Worm (Caenorhabditis elegans) whole organism, L4 larva: ENCODE measurements around the gene F27C8.2.

Source experiments
- F10B5.3 ChIP-seq: sonication (generic microtip); optimal IDR thresholded peaks from 2 replicates; lab custom pipeline; 2016; ENCODE audit warnings: mild to moderate bottlenecking, missing genetic modification characterization, missing compliant biosample characterization
- Y48G9A.11 ChIP-seq: fragments of 200-800 bp; sonication (Bioruptor generic); IDR thresholded peaks from 2 replicates; pipeline ENCODE4 v1.3.6; 2022; ENCODE audit warnings: missing genetic modification reagents, missing genetic modification characterization, missing compliant biosample characterization
- arid-1 ChIP-seq: fragments of 200-800 bp; sonication (Bioruptor generic); conservative IDR thresholded peaks from 2 replicates; pipeline ENCODE4 v1.3.6; 2022; ENCODE audit warnings: missing genetic modification reagents, missing genetic modification characterization, missing compliant biosample characterization
- fkh-10 ChIP-seq: fragments of 150-350 bp; optimal IDR thresholded peaks from 2 replicates; lab custom pipeline; 2014; ENCODE audit warnings: missing biosample characterization, missing genetic modification reagents, missing genetic modification characterization
- hlh-30 ChIP-seq: sonication (generic microtip); optimal IDR thresholded peaks from 2 replicates; lab custom pipeline; 2017; ENCODE audit warnings: antibody characterized with exemption, mild to moderate bottlenecking, missing genetic modification characterization, missing compliant biosample characterization; ENCODE audit not compliant: insufficient read depth
- lin-13 ChIP-seq: fragments of 150-350 bp; optimal IDR thresholded peaks from 2 replicates; lab custom pipeline; 2014; ENCODE audit warnings: missing biosample characterization, missing genetic modification reagents, missing genetic modification characterization
- lin-15B ChIP-seq: fragments of 150-350 bp; sonication (generic microtip); optimal IDR thresholded peaks from 3 replicates; lab custom pipeline; 2014; ENCODE audit warnings: missing biosample characterization, missing genetic modification characterization
- lin-39 ChIP-seq: fragments of 150-350 bp; optimal IDR thresholded peaks from 2 replicates; lab custom pipeline; 2014; ENCODE audit warnings: missing biosample characterization, missing genetic modification reagents, missing genetic modification characterization
- lsy-2 ChIP-seq, 2 experiments: fragments of 150-350 bp in 1 of 2; sonication (generic microtip) in 1 of 2; optimal IDR thresholded peaks; 2 replicates each; lab custom pipeline; 2014 to 2017; ENCODE audit warnings: missing biosample characterization in 2 of 2, missing genetic modification characterization in 2 of 2
- pqm-1 ChIP-seq: sonication (generic microtip); optimal IDR thresholded peaks from 2 replicates; lab custom pipeline; 2017; ENCODE audit warnings: missing biosample characterization, missing genetic modification characterization
- skn-1 ChIP-seq: fragments of 150-350 bp; optimal IDR thresholded peaks from 2 replicates; lab custom pipeline; 2014; ENCODE audit warnings: missing biosample characterization, missing genetic modification characterization
- snpc-4 ChIP-seq: fragments of 150-350 bp; optimal IDR thresholded peaks from 2 replicates; lab custom pipeline; 2014; ENCODE audit warnings: missing biosample characterization, missing genetic modification characterization
- zag-1 ChIP-seq: fragments of 150-350 bp; optimal IDR thresholded peaks from 2 replicates; lab custom pipeline; 2014; ENCODE audit warnings: missing biosample characterization, missing genetic modification characterization

DNA sequence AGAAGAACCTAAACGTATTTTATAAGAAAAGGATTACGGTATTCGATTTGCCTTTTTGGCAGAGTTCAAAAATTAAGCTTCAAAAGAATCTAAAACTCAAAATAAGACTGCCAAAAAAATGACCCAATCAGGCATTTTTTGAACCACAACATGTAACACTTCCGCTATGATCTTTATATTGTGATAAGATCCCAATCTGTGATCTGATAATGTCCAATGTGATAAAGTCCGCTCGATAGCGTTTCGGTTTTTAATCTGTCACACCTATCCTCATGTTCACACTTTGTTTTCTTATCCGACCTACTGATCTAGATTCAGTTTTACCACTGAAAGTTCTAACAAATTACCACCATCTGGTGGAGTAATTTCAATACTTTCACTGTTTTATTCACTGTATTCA is 17.9 kb downstream of the F27C8.2 start:
- TF ChIP-seq hlh-30 (tag; lab: Kevin White, UChicago) (no peak), arid-1 (GFP tag; lab: Robert Waterston, UW) (no peak), lsy-2 (tag; optimal IDR thresholded peaks at IDR 0.05; lab: Kevin White, UChicago) (no peak), lin-15B (tag; lab: Kevin White, UChicago) (no peak), F10B5.3 (tag; lab: Kevin White, UChicago) (no peak), Y48G9A.11 (GFP tag; lab: Robert Waterston, UW) (no peak), lin-39 (tag; lab: Kevin White, UChicago) (no peak), fkh-10 (GFP tag; lab: Kevin White, UChicago) (no peak), pqm-1 (tag; lab: Kevin White, UChicago) (no peak), lin-13 (no peak), zag-1 (tag; lab: Kevin White, UChicago) (no peak), snpc-4 (no peak), skn-1 (tag; lab: Kevin White, UChicago) (no peak)
